Fruit fly (Drosophila melanogaster) whole organism, pupa: ENCODE measurements around the gene chinmo.

Experiments used
- CG12605 ChIP-seq: fragments of 200-800 bp; sonication (Bioruptor generic); IDR thresholded peaks from 2 replicates; pipeline ENCODE4 v1.3.6; 2022; ENCODE audit warnings: missing biosample characterization, missing genetic modification characterization
- CG13204 ChIP-seq: fragments of 200-800 bp; sonication (Bioruptor generic); optimal IDR thresholded peaks from 2 replicates; lab custom pipeline; 2018; ENCODE audit warnings: missing biosample characterization, mild to moderate bottlenecking, missing genetic modification characterization, moderate library complexity
- CG14655 ChIP-seq: fragments of 200-800 bp; sonication (Bioruptor generic); optimal IDR thresholded peaks from 3 replicates; lab custom pipeline; 2017; ENCODE audit warnings: mild to moderate bottlenecking, missing biosample characterization, missing genetic modification reagents, missing genetic modification characterization
- CG15710 ChIP-seq: fragments of 200-800 bp; sonication (Bioruptor generic); optimal IDR thresholded peaks from 2 replicates; lab custom pipeline; 2018; ENCODE audit warnings: missing biosample characterization, mild to moderate bottlenecking, missing genetic modification characterization, moderate library complexity
- CG34367 ChIP-seq: fragments of 200-800 bp; sonication (Bioruptor generic); optimal IDR thresholded peaks from 2 replicates; lab custom pipeline; 2018; ENCODE audit warnings: missing biosample characterization, mild to moderate bottlenecking, missing genetic modification characterization
- CG4496 ChIP-seq: fragments of 200-800 bp; sonication (Bioruptor generic); IDR thresholded peaks from 3 replicates; pipeline ENCODE4 v1.3.6; 2022; ENCODE audit warnings: missing biosample characterization, missing genetic modification characterization
- CG8159 ChIP-seq: fragments of 200-800 bp; sonication (Bioruptor generic); optimal IDR thresholded peaks from 3 replicates; lab custom pipeline; 2018; ENCODE audit warnings: missing biosample characterization, mild to moderate bottlenecking, missing genetic modification characterization, moderate library complexity
- CG8301 ChIP-seq: fragments of 200-800 bp; sonication (Bioruptor generic); optimal IDR thresholded peaks from 2 replicates; lab custom pipeline; 2018; ENCODE audit warnings: missing biosample characterization, mild to moderate bottlenecking, missing genetic modification characterization
- CG9948 ChIP-seq: fragments of 200-800 bp; sonication (Bioruptor generic); optimal IDR thresholded peaks from 2 replicates; lab custom pipeline; 2018; ENCODE audit warnings: missing biosample characterization, mild to moderate bottlenecking, missing genetic modification characterization, moderate library complexity
- D1 ChIP-seq: fragments of 200-800 bp; sonication (Bioruptor generic); optimal IDR thresholded peaks from 2 replicates; lab custom pipeline; 2018; ENCODE audit warnings: missing biosample characterization, mild to moderate bottlenecking, missing genetic modification characterization, moderate library complexity
- EcR ChIP-seq: fragments of 200-800 bp; sonication (Bioruptor generic); optimal IDR thresholded peaks from 3 replicates; lab custom pipeline; 2019; ENCODE audit warnings: missing biosample characterization, missing genetic modification characterization, mild to moderate bottlenecking, moderate library complexity, missing genetic modification reagents
- Ets98B ChIP-seq: fragments of 200-800 bp; sonication (Bioruptor generic); IDR thresholded peaks from 2 replicates; pipeline ENCODE4 v1.3.6; 2022; ENCODE audit warnings: missing biosample characterization, missing genetic modification characterization
- Pif1A ChIP-seq: fragments of 200-800 bp; sonication (Bioruptor generic); optimal IDR thresholded peaks from 3 replicates; lab custom pipeline; 2016; ENCODE audit warnings: missing biosample characterization, missing genetic modification characterization
- Pif1B ChIP-seq: fragments of 200-800 bp; sonication (Bioruptor generic); optimal IDR thresholded peaks from 3 replicates; lab custom pipeline; 2016; ENCODE audit warnings: missing biosample characterization, missing genetic modification characterization

DNA sequence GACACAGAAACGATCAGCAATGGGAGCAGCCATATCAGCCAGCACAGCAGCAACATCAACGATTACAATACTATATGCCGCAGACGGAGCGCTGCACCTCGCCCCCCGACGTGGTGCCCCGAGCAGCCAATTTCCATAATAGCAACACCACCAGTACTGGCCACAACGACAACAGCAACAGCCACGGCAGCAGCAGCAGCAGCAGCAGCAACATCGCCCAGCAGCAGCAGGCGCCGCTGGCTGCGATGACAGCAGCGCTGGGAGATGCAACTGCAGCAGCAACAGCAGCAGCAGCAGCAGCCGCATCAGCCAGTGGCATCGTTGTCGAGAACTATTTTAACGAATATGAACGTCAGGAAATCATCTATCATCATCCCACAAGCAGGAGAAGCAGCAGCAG, 44.3 kb upstream of the chinmo start:
- peak; percentile 19 for TF ChIP-seq CG13204 (GFP tag; lab: Kevin White, UChicago)
- no peak for TF ChIP-seq CG4496 (GFP tag; lab: Robert Waterston, UW)
- TF ChIP-seq CG9948 (tag; lab: Kevin White, UChicago): no peak
- no peak for TF ChIP-seq EcR (GFP tag; lab: Kevin White, UChicago)
- TF ChIP-seq CG14655: no peak
- no peak for TF ChIP-seq CG8301
- no peak for TF ChIP-seq CG15710
- TF ChIP-seq CG34367 (tag; lab: Kevin White, UChicago): no peak
- TF ChIP-seq D1 (tag; lab: Kevin White, UChicago): no peak
- TF ChIP-seq Pif1B (GFP tag; lab: Kevin White, UChicago): no peak
- TF ChIP-seq Ets98B (GFP tag; lab: Robert Waterston, UW): no peak
- TF ChIP-seq CG8159: no peak
- no peak for TF ChIP-seq CG12605
- no peak for TF ChIP-seq Pif1A (GFP tag; lab: Kevin White, UChicago)
